Fruit fly (Drosophila melanogaster): Measurements from ENCODE around the gene CG42717.

Gene CG42717

DNA sequence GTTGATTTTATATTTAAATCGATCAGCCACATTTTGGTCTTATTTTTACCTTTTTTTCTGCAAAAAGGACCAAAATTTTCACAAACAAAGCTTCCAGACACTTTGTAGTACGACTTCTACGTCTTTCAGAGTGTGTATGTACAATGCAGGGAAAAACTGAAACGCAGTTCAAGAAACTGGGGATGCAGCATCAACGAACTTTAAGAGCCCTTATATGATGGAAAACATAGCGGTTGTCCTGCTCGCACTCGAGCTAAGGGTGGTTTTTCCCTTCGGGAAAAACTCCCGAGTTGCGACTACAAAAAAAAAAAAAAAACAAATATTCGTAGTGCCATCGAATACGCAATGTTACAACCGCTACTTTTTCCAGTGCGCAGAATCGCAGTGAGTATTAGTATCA is 7.4 kb upstream of the CG42717 start:
- TF ChIP-seq Myc (optimal IDR thresholded peaks at IDR 0.05) (no peak), psq (optimal IDR thresholded peaks at IDR 0.05) (no peak), ttk (optimal IDR thresholded peaks at IDR 0.05) (no peak)

DNA sequence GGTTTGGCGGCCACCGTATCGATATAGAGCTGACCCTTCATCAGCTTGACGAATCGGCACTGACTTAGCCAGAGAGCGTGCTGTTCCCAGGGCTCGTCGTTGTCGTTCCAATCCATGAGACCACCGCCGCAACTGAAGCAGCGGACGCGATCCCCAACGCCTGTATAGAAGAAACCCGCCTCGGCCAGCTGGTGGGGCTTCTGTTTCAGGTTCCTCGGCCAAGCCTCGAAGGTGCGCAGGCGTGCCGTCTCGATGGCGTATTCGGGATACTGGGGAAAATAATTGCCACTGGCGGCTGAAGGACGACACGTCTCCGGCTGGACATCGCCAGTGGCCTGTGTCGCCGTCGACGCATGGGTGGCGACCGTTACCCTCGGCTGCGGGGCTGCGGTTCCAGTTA is 6.1 kb upstream of the CG42717 start:
- no peak for TF ChIP-seq Myc (optimal IDR thresholded peaks at IDR 0.05)
- TF ChIP-seq ttk (optimal IDR thresholded peaks at IDR 0.05), result no peak
- no peak for TF ChIP-seq h (optimal IDR thresholded peaks at IDR 0.05)
- no peak for TF ChIP-seq insv (optimal IDR thresholded peaks at IDR 0.05)
- TF ChIP-seq Sin3A (optimal IDR thresholded peaks at IDR 0.05), result no peak
- TF ChIP-seq psq (optimal IDR thresholded peaks at IDR 0.05), result no peak

DNA sequence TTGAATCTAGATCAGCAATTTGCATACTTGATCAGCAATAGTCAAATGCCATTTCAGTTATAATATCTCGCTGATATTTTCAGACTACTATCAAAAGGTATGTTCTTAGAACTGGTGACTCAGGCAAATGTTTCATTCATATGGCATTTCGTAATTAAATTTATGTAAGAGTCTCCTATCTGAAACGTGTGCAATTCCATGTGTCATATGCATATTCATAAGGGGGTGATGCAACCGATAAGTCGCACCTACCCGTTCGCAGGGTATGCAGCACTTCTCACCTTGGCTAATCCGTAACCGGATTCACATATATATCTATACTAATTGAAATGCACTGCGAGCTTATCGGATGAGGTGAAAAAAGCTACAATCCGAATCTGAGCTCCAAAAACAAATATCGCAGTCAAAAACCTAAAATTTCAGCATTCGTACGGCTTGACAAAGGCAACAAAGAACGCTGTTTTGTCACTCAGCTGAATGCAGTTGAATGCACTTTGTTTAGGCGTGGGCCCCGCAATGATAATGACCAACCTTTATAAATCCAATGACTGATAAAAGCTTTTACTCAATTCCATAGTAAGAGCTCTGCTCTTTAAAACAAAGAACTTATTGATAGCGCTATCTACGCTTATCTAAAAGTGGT is 4.8 kb upstream of the CG42717 start:
- TF ChIP-seq Sin3A (optimal IDR thresholded peaks at IDR 0.05), result no peak
- TF ChIP-seq ttk (optimal IDR thresholded peaks at IDR 0.05), result no peak
- TF ChIP-seq psq (optimal IDR thresholded peaks at IDR 0.05), result no peak
- TF ChIP-seq Myc (optimal IDR thresholded peaks at IDR 0.05), result no peak
- TF ChIP-seq insv (optimal IDR thresholded peaks at IDR 0.05), result no peak
- TF ChIP-seq h (optimal IDR thresholded peaks at IDR 0.05), result no peak

DNA sequence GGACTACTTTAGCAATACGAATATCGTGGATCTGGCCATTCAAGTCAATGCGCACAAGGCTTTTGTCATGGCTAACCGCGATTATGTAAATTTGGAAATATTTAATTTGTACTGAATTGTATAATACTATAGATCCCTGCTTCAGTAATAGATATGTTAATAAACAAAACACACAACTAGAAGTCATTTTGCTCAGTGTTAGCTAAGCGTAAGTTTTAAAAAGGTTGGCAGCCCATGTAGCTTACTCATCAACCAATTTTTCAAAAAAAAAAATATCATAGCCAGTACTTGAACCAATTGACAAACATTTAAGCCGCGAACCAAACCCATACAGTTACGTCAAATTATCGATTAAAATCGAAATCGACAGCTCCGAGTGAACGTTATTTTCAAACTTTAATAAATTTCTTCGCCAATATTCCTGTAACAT is 4.1 kb upstream of the CG42717 start:
- no peak for TF ChIP-seq Myc (optimal IDR thresholded peaks at IDR 0.05)
- TF ChIP-seq insv (optimal IDR thresholded peaks at IDR 0.05), result no peak
- TF ChIP-seq Sin3A (optimal IDR thresholded peaks at IDR 0.05), result no peak
- no peak for TF ChIP-seq psq (optimal IDR thresholded peaks at IDR 0.05)
- TF ChIP-seq ttk (optimal IDR thresholded peaks at IDR 0.05), result no peak
- TF ChIP-seq h (optimal IDR thresholded peaks at IDR 0.05), result no peak

DNA sequence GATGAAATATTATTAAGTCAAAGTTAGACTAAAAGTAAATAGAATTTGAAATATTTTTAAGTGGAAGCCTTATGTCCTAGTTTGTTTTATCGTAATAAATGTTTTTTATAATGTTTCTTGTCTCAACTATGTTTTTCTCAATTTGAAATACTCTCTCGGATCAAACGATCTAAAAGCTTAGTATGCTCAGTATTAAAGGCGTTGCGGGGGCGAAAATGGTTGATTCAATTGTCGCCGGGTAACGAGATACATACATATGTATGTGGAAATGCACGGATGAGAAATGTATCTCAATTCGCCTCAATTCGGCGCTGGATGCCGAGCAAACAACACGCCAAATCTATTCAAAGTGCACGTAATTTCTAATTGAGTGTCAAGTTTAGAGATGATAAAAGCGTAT is 2.2 kb upstream of the CG42717 start, which contains the start of gene CG5895:
Gene CG5895 (plus strand): TSS at position 301 of the 400 bp plus-strand sequence.
- no peak for TF ChIP-seq insv (optimal IDR thresholded peaks at IDR 0.05)
- no peak for TF ChIP-seq Sin3A (optimal IDR thresholded peaks at IDR 0.05)
- no peak for TF ChIP-seq psq (optimal IDR thresholded peaks at IDR 0.05)
- no peak for TF ChIP-seq Myc (optimal IDR thresholded peaks at IDR 0.05)
- no peak for TF ChIP-seq h (optimal IDR thresholded peaks at IDR 0.05)
- TF ChIP-seq ttk (optimal IDR thresholded peaks at IDR 0.05), result no peak

DNA sequence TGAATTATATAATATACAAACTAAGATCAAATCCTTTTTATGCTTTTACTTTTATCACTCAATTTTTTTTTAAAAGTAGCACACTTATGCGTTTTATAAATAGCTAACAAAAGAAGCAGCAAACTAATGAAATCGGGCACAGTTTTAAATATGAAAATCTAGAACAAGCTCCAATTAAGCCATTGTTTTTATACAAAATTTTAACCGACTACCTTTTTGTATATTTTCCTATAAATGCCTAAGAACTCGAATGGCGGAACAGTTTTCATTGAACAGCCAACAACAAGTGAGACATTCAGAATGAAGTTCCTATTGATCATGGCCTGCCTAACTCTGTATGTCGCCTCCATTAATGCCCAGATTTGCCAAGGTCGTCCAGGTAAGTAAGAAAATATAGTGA is 1.2 kb upstream of the CG42717 start, which contains the start of gene CG42538:
Gene CG42538 (plus strand): TSS at position 301 of the 400 bp plus-strand sequence.
- no peak for TF ChIP-seq ttk (optimal IDR thresholded peaks at IDR 0.05)
- TF ChIP-seq h (optimal IDR thresholded peaks at IDR 0.05), result no peak
- no peak for TF ChIP-seq Myc (optimal IDR thresholded peaks at IDR 0.05)
- TF ChIP-seq Sin3A (optimal IDR thresholded peaks at IDR 0.05), result no peak
- TF ChIP-seq insv (optimal IDR thresholded peaks at IDR 0.05), result no peak
- no peak for TF ChIP-seq psq (optimal IDR thresholded peaks at IDR 0.05)

DNA sequence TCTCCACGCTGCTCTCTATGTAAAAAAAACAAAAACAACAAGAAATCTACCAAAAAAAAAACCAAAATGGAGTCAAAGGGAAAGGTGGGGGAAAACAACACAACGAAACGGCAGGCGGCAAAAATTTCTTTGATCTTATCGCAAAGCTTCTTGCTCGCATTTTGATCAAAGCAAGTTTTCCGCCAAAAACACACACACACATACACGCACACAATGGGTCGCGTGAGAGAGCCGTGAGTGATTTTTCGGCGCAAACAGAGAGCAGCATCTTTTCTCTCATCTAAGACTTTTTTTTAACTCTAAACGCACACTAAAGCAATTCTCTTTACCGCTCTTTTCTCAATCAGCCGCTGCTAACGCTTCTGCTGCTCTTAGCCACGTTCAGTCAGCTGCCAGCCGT is 4.1 kb downstream of the CG42717 start:
- TF ChIP-seq h (optimal IDR thresholded peaks at IDR 0.05) (no peak), Sin3A (optimal IDR thresholded peaks at IDR 0.05) (no peak), psq (optimal IDR thresholded peaks at IDR 0.05) (no peak), Myc (optimal IDR thresholded peaks at IDR 0.05) (no peak), ttk (optimal IDR thresholded peaks at IDR 0.05) (no peak)

DNA sequence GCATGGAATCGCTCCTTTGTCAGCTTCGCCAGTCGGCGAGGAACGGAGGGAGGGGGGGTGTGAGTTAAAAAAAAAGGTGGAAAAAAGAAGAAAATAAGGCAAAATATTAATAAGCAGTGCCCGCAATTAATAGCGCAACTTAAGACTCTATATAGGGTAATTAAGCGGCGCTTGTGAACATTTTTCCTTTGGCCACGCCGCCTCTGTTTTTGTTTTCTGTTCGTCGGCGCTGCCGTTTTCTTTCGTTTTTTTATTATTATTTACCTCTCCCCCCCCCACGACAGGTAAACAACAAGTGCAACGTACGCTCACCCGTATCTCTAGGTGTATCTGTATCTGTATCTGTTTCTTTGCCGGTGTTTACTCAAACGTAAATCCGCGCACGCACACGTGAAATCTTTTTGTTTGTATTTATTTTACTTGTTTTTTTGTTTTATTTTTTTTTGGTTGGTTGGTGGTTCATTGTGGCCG is 5.8 kb downstream of the CG42717 start:
- TF ChIP-seq ttk (optimal IDR thresholded peaks at IDR 0.05) (no peak), Myc (optimal IDR thresholded peaks at IDR 0.05) (no peak), insv (optimal IDR thresholded peaks at IDR 0.05) (no peak), psq (optimal IDR thresholded peaks at IDR 0.05) (no peak), h (optimal IDR thresholded peaks at IDR 0.05) (no peak), Sin3A (optimal IDR thresholded peaks at IDR 0.05) (no peak)

DNA sequence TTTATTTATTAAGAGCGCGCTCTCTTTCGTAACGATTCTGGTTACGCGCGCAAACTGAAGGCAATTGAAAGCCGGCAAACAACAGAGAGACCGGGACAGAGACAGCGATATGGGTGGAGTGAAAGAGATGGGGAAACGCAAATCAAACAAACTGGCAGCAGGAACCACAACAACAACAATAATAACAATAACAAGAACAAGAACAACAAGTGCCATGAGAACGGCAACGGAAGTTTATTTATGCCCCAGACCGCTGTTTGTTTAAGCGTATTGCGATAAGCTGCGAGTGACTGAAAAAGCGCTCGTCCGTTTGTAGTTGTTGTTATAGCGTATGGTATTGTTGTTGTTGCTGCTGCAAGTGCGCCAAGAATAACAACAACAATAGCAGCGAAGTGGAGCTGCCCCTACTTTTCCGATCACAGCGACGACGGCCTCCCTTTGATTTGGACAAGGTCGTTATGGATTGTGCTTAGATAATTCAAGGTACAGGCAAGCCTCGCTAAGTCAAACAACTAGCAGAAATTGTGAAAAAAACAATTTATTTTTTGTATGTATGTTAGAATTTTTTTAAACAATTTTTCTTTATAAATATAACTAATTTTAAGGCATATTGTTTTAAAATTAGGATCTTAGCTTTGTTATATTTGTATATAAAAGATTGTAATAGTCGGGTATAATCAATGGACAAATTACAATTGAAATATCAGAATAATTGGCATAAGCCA is 6.8 kb downstream of the CG42717 start:
- no peak for TF ChIP-seq ttk (optimal IDR thresholded peaks at IDR 0.05)
- no peak for TF ChIP-seq h (optimal IDR thresholded peaks at IDR 0.05)
- no peak for TF ChIP-seq psq (optimal IDR thresholded peaks at IDR 0.05)
- TF ChIP-seq Myc (optimal IDR thresholded peaks at IDR 0.05), result no peak

DNA sequence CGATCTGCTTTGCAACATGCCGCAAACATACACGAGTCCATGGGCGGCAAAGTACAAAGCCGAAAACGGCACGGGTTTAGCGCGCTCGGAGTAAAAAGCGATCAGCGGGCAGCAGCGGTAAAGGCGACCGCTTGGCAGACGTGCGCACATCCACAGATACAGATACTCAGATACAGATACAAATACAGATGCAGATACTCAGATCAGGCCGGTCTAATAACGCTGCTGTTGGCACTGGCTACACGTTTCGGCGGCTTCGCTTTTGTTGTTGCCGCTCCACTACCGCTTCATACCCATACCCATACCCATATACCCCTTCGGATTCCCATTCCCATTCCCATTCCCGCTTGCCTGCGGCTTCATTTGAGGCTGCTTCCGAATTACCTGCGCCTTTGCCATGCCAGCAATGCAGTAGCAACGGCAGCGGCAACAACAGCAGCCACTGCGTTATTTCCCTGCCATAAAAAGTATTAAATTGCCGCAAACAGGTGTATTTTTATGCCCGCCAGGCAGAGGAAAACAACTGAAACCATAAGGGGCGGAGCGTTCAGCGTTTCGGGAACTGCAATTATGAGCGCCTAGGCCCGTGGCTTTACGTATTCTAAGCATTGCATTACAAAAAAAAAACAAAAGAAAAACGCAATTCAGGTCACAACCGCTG is 7.8 kb downstream of the CG42717 start:
- TF ChIP-seq ttk (optimal IDR thresholded peaks at IDR 0.05) (no peak), Myc (optimal IDR thresholded peaks at IDR 0.05) (no peak), Sin3A (optimal IDR thresholded peaks at IDR 0.05) (no peak), h (optimal IDR thresholded peaks at IDR 0.05) (no peak), insv (optimal IDR thresholded peaks at IDR 0.05) (no peak), psq (optimal IDR thresholded peaks at IDR 0.05) (no peak)

DNA sequence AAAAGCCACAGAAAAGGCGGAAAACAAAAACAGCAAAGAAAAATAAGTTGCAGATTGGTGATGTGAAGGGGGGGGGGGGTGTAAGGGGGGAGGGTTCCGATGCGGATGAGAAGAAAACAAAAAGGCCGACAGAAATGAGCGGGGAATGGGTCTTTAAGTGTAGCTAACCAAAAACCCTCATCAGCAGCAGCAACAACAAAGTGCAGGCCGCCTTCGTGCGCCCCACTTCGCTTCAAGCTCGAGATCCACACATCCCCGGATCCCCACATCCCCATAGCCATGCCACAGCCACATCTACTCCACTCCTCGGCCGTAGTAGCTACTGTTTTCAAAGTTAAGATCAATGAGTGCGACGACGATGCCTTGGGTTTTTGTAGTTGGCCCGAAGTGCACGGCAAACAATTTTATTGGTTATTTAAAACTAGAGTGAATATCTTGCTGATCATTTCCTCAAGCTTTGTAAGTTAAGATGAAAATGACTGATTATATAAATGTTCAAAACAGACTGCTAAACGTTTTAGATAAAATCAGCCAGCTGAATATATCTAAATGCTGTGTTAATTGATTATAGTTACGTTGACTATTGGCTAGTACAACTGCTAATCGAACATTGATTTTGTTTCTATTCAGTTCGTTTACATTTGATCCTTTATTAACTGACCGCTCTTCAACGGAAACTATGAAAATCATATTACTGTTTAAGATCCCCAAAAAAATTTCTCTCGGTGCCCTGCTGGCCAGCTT is 8.5 kb downstream of the CG42717 start:
- TF ChIP-seq insv (optimal IDR thresholded peaks at IDR 0.05) (no peak), Sin3A (optimal IDR thresholded peaks at IDR 0.05) (no peak)
